Fruit fly (Drosophila melanogaster): ENCODE data around the gene CG32563.

DNA sequence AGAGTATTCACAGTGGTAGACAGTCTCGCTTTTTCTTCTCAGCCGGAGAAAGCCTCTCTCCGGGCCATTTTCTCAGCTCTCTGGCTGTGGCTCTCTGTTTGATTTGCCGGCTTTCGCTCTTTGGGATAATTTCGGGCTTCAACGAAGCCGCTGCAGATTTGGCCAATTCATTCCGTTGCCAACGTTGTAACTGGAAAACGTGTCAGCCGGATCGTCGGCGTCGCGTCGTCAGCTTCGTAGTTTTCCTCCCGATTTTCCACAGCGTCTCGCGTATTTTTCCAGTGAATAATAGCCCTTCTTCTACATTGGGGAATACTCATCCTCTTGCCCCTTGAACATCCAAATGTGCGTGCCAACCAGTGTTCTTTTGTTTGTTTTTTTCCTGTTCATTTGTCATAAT lies 24.4 kb downstream of the CG32563 start, which contains the start of gene f:
- TF ChIP-seq insv (optimal IDR thresholded peaks at IDR 0.05), result no peak
- TF ChIP-seq h (optimal IDR thresholded peaks at IDR 0.05), result no peak
- no peak for TF ChIP-seq Sin3A (optimal IDR thresholded peaks at IDR 0.05)
- no peak for TF ChIP-seq ttk (optimal IDR thresholded peaks at IDR 0.05)
- no peak for TF ChIP-seq Myc (optimal IDR thresholded peaks at IDR 0.05)
- TF ChIP-seq psq (optimal IDR thresholded peaks at IDR 0.05), result no peak

Data from Kc167 (cell line).